Worm (Caenorhabditis elegans) whole organism, mixed stage, embryonic: ENCODE results near the gene Y43F8B.18.

Experiments used
- mls-2 ChIP-seq: sonication (generic microtip); optimal IDR thresholded peaks from 2 replicates; lab custom pipeline; 2016; ENCODE audit warnings: mild to moderate bottlenecking, missing genetic modification characterization, moderate library complexity, missing compliant biosample characterization
- nhr-28 ChIP-seq: fragments of 150-350 bp; optimal IDR thresholded peaks from 2 replicates; lab custom pipeline; 2014; ENCODE audit warnings: missing biosample characterization, missing genetic modification characterization

DNA sequence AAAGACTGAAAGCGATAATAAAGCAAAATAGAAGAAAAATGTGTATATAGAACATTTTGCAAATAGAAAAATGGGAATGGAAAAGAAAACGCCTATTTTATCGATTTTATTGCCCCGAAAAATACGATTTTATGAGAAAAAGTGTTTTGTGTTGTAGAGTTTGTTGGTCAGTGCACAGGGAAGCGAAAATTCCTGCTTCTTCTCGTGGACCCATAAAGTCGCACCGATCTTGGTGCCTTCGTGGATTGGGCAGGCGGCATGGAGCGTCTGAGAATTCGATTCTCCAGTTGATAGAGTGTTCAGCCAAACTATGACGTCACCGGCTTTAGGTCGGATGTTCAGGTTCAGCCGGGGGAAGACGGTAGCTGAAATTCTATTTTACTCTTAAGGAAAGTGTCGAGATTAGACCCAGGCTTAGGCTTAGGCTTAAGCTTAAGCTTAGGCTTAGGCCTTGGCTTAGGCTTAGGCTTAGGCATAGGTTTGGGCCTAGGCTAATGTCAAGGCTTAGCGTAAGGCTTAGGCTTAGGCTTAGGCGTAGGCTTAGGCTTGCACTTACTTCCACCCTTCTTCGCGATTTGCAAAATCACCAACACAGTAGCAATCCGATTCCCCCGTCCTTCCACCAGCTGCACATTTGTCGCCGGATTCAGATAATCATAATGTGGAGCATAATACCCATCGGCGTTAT is 26.6 kb downstream of the Y43F8B.18 start, which contains the start of gene Y43F8B.19:
- no peak for TF ChIP-seq mls-2 (tag; lab: Kevin White, UChicago)
- TF ChIP-seq nhr-28 (tag; lab: Kevin White, UChicago): no peak
